Worm (Caenorhabditis elegans): ENCODE results near the gene rpl-35.

DNA sequence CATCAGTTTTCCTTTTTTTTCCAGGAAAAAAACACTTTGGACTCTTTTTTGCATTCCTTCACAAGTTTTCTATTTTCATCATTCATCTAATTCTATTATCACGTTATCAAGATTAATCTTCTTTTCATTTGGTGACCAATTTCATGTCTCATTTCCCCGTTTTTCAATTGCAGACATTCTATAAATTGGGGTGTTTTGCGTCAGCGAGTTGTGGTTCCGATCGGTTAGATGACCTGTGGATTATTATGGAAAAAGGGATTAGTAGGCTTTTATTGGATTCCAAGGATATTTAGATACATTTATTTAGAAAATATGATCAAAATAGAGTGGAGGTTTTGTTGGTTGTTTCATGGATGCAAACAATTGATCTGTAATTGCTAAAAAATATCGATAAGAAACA is 20.1 kb upstream of the rpl-35 start:
- TF ChIP-seq ama-1 (optimal IDR thresholded peaks at IDR 0.05) (no peak), tbx-11 (GFP tag; IDR thresholded peaks at IDR 0.05) (no peak), F13C5.2 (tag; optimal IDR thresholded peaks at IDR 0.05) (no peak), B0310.2 (tag; optimal IDR thresholded peaks at IDR 0.05) (no peak), ets-7 (tag; optimal IDR thresholded peaks at IDR 0.05) (no peak), hmbx-1 (tag; optimal IDR thresholded peaks at IDR 0.05) (no peak), pes-1 (GFP tag; IDR thresholded peaks at IDR 0.05) (no peak), ceh-13 (GFP tag; optimal IDR thresholded peaks at IDR 0.05) (no peak), flt-1 (GFP tag; IDR thresholded peaks at IDR 0.05) (no peak), tra-4 (tag; optimal IDR thresholded peaks at IDR 0.05) (no peak), hnd-1 (tag; optimal IDR thresholded peaks at IDR 0.05) (no peak), sea-1 (GFP tag; conservative IDR thresholded peaks at IDR 0.05) (no peak), scrt-1 (GFP tag; IDR thresholded peaks at IDR 0.05) (no peak)
